Fruit fly (Drosophila melanogaster) whole organism, embryonic: Measurements from ENCODE around the gene CG15368.

ENCODE experiments used
- Atf6 ChIP-seq: fragments of 200-800 bp; sonication (Bioruptor generic); IDR thresholded peaks from 2 replicates; pipeline ENCODE4 v1.3.6; 2022; ENCODE audit warnings: missing biosample characterization, missing genetic modification characterization
- CG10462 ChIP-seq: fragments of 200-800 bp; sonication (Bioruptor generic); optimal IDR thresholded peaks from 2 replicates; lab custom pipeline; 2016; ENCODE audit warnings: missing biosample characterization, missing genetic modification characterization
- CG10959 ChIP-seq: fragments of 200-800 bp; sonication (Bioruptor generic); IDR thresholded peaks from 2 replicates; pipeline ENCODE4 v1.3.6; 2022; ENCODE audit warnings: missing biosample characterization, missing genetic modification characterization
- CG11247 ChIP-seq: fragments of 200-800 bp; sonication (Bioruptor generic); IDR thresholded peaks from 2 replicates; pipeline ENCODE4 v1.3.6; 2022; ENCODE audit warnings: missing biosample characterization, missing genetic modification characterization
- CG11456 ChIP-seq: fragments of 200-800 bp; sonication (Bioruptor generic); IDR thresholded peaks from 3 replicates; pipeline ENCODE4 v1.3.6; 2022; ENCODE audit warnings: missing biosample characterization, missing genetic modification characterization
- CG14050 ChIP-seq: fragments of 200-800 bp; sonication (Bioruptor generic); IDR thresholded peaks from 3 replicates; pipeline ENCODE4 v1.3.6; 2022; ENCODE audit warnings: missing biosample characterization, missing genetic modification characterization
- CG14667 ChIP-seq: fragments of 200-800 bp; sonication (Bioruptor generic); IDR thresholded peaks from 2 replicates; pipeline ENCODE4 v1.3.6; 2022; ENCODE audit warnings: missing biosample characterization, missing genetic modification characterization
- CG14860 ChIP-seq: fragments of 200-800 bp; sonication (Bioruptor generic); IDR thresholded peaks from 3 replicates; pipeline ENCODE4 v1.3.6; 2022; ENCODE audit warnings: missing biosample characterization, missing genetic modification characterization; ENCODE audit not compliant: partially characterized antibody
- CG15011 ChIP-seq: fragments of 200-800 bp; sonication (Bioruptor generic); optimal IDR thresholded peaks from 3 replicates; lab custom pipeline; 2018; ENCODE audit warnings: missing biosample characterization, mild to moderate bottlenecking, missing genetic modification characterization
- CG18011 ChIP-seq: fragments of 200-800 bp; sonication (Bioruptor generic); optimal IDR thresholded peaks from 2 replicates; lab custom pipeline; 2017; ENCODE audit warnings: missing biosample characterization, missing genetic modification characterization, mild to moderate bottlenecking, moderate library complexity, missing genotype
- CG2712 ChIP-seq: fragments of 200-800 bp; optimal IDR thresholded peaks from 3 replicates; lab custom pipeline; 2019; ENCODE audit warnings: missing biosample characterization, mild to moderate bottlenecking, missing genetic modification characterization, moderate library complexity
- CG31441 ChIP-seq: fragments of 200-800 bp; sonication (Bioruptor generic); IDR thresholded peaks from 2 replicates; pipeline ENCODE4 v1.3.6; 2022; ENCODE audit warnings: missing biosample characterization, missing genetic modification characterization
- CG32772 ChIP-seq: fragments of 200-800 bp; sonication (Bioruptor generic); IDR thresholded peaks from 2 replicates; pipeline ENCODE4 v1.3.6; 2022; ENCODE audit warnings: missing biosample characterization, missing genetic modification characterization
- CG4360 ChIP-seq: fragments of 200-800 bp; sonication (Bioruptor generic); IDR thresholded peaks from 2 replicates; pipeline ENCODE4 v1.3.6; 2022; ENCODE audit warnings: missing biosample characterization, missing genetic modification characterization
- CG4820 ChIP-seq: fragments of 200-800 bp; sonication (Bioruptor generic); optimal IDR thresholded peaks from 3 replicates; lab custom pipeline; 2016; ENCODE audit warnings: missing biosample characterization, missing genetic modification characterization
- CG6683 ChIP-seq: fragments of 200-800 bp; sonication (Bioruptor generic); optimal IDR thresholded peaks from 2 replicates; lab custom pipeline; 2017; ENCODE audit warnings: missing biosample characterization, mild to moderate bottlenecking, missing genetic modification characterization, missing genetic modification reagents
- CG8388 ChIP-seq: fragments of 200-800 bp; sonication (Bioruptor generic); optimal IDR thresholded peaks from 2 replicates; lab custom pipeline; 2019; ENCODE audit warnings: missing biosample characterization, mild to moderate bottlenecking, missing genetic modification characterization, moderate library complexity
- CG8478 ChIP-seq: fragments of >200 bp; optimal IDR thresholded peaks from 2 replicates; lab custom pipeline; 2018
- CG9437 ChIP-seq: fragments of 200-800 bp; sonication (Bioruptor generic); optimal IDR thresholded peaks from 2 replicates; lab custom pipeline; 2018; ENCODE audit warnings: missing biosample characterization, mild to moderate bottlenecking, missing genetic modification characterization
- D ChIP-seq, 2 experiments: fragments of 200-800 bp in 1 of 2; fragments of >200 bp in 1 of 2; sonication (Bioruptor generic) in 1 of 2; optimal IDR thresholded peaks; 2 replicates in 1 of 2; 3 replicates in 1 of 2; lab custom pipeline; 2017; ENCODE audit warnings: mild to moderate bottlenecking in 1 of 2, missing biosample characterization in 1 of 2, missing genetic modification characterization in 1 of 2, missing genetic modification reagents in 1 of 2
- Dp ChIP-seq: fragments of 200-800 bp; sonication (Bioruptor generic); optimal IDR thresholded peaks from 2 replicates; lab custom pipeline; 2018; ENCODE audit warnings: missing biosample characterization, mild to moderate bottlenecking, missing genetic modification characterization, moderate library complexity
- Ets97D ChIP-seq: fragments of 200-800 bp; sonication (Bioruptor generic); optimal IDR thresholded peaks from 3 replicates; lab custom pipeline; 2016; ENCODE audit warnings: missing biosample characterization, missing genetic modification characterization
- HmgZ ChIP-seq: fragments of 200-800 bp; sonication (Bioruptor generic); optimal IDR thresholded peaks from 2 replicates; lab custom pipeline; 2018; ENCODE audit warnings: missing biosample characterization, mild to moderate bottlenecking, missing genetic modification characterization
- Hr78 ChIP-seq, 2 experiments: fragments of 200-800 bp in 1 of 2; fragments of >200 bp in 1 of 2; sonication (Bioruptor generic) in 1 of 2; optimal IDR thresholded peaks; 2 replicates each; lab custom pipeline; 2017 to 2019; ENCODE audit warnings: missing biosample characterization in 2 of 2, missing genetic modification characterization in 2 of 2, mild to moderate bottlenecking in 1 of 2, moderate library complexity in 1 of 2
- MBD-R2 ChIP-seq: fragments of 200-800 bp; sonication (Bioruptor generic); IDR thresholded peaks from 2 replicates; pipeline ENCODE4 v1.3.6; 2022; ENCODE audit warnings: missing biosample characterization, missing genetic modification characterization
- Ptx1 ChIP-seq: fragments of 200-800 bp; sonication (Bioruptor generic); IDR thresholded peaks from 2 replicates; pipeline ENCODE4 v1.3.6; 2022; ENCODE audit warnings: missing biosample characterization, missing genetic modification characterization
- Sry-β ChIP-seq: fragments of 200-800 bp; sonication (Bioruptor generic); optimal IDR thresholded peaks from 2 replicates; lab custom pipeline; 2018; ENCODE audit warnings: missing biosample characterization, mild to moderate bottlenecking, missing genetic modification characterization, moderate library complexity
- Stat92E ChIP-seq, 3 experiments: fragments of >200 bp in 2 of 3; fragments of 200-800 bp in 1 of 3; sonication (Bioruptor generic) in 1 of 3; optimal IDR thresholded peaks; 2 replicates each; lab custom pipeline; 2017 to 2019; ENCODE audit warnings: missing biosample characterization in 3 of 3, missing genetic modification characterization in 3 of 3, mild to moderate bottlenecking in 1 of 3, moderate library complexity in 1 of 3
- abd-A ChIP-seq: fragments of 200-800 bp; sonication (Bioruptor generic); optimal IDR thresholded peaks from 3 replicates; lab custom pipeline; 2019; ENCODE audit warnings: missing biosample characterization, mild to moderate bottlenecking, missing genetic modification characterization, moderate library complexity
- az2 ChIP-seq: fragments of 200-800 bp; sonication (Bioruptor generic); optimal IDR thresholded peaks from 3 replicates; lab custom pipeline; 2016; ENCODE audit warnings: missing biosample characterization, missing genetic modification characterization
- bab2 ChIP-seq: fragments of 200-800 bp; sonication (Bioruptor generic); optimal IDR thresholded peaks from 2 replicates; lab custom pipeline; 2016; ENCODE audit warnings: missing biosample characterization, missing genetic modification characterization
- bcd ChIP-seq: fragments of 200-800 bp; sonication (Bioruptor generic); optimal IDR thresholded peaks from 2 replicates; lab custom pipeline; 2017; ENCODE audit warnings: missing biosample characterization, mild to moderate bottlenecking, missing genetic modification characterization
- chinmo ChIP-seq: fragments of 200-800 bp; sonication (Bioruptor generic); IDR thresholded peaks from 4 replicates; pipeline ENCODE4 v1.3.6; 2022; ENCODE audit warnings: missing biosample characterization, missing genetic modification characterization; ENCODE audit not compliant: partially characterized antibody
- chn ChIP-seq: fragments of 200-800 bp; sonication (Bioruptor generic); optimal IDR thresholded peaks from 2 replicates; lab custom pipeline; 2016; ENCODE audit warnings: missing biosample characterization, missing genetic modification characterization
- crc ChIP-seq: fragments of 200-800 bp; sonication (Bioruptor generic); optimal IDR thresholded peaks from 2 replicates; lab custom pipeline; 2016; ENCODE audit warnings: missing biosample characterization, missing genetic modification characterization
- emc ChIP-seq: fragments of 200-800 bp; sonication (Bioruptor generic); optimal IDR thresholded peaks from 2 replicates; lab custom pipeline; 2016; ENCODE audit warnings: missing biosample characterization, missing genetic modification characterization
- fru ChIP-seq: fragments of >200 bp; optimal IDR thresholded peaks from 2 replicates; lab custom pipeline; 2017
- gce ChIP-seq: fragments of 200-800 bp; sonication (Bioruptor generic); IDR thresholded peaks from 3 replicates; pipeline ENCODE4 v1.3.6; 2022; ENCODE audit warnings: missing biosample characterization, missing genetic modification characterization
- grau ChIP-seq: fragments of 200-800 bp; optimal IDR thresholded peaks from 3 replicates; lab custom pipeline; 2019; ENCODE audit warnings: missing biosample characterization, mild to moderate bottlenecking, missing genetic modification characterization, moderate library complexity
- hth ChIP-seq: fragments of >200 bp; optimal IDR thresholded peaks from 2 replicates; lab custom pipeline; 2017; ENCODE audit warnings: inconsistent platforms
- kah ChIP-seq: fragments of 200-800 bp; sonication (Bioruptor generic); optimal IDR thresholded peaks from 2 replicates; lab custom pipeline; 2018; ENCODE audit warnings: missing biosample characterization, mild to moderate bottlenecking, missing genetic modification characterization
- maf-S ChIP-seq: fragments of 200-800 bp; sonication (Bioruptor generic); optimal IDR thresholded peaks from 2 replicates; lab custom pipeline; 2016; ENCODE audit warnings: missing biosample characterization, missing genetic modification characterization
- nerfin-2 ChIP-seq: fragments of 200-800 bp; sonication (Bioruptor generic); IDR thresholded peaks from 2 replicates; pipeline ENCODE4 v1.3.6; 2022; ENCODE audit warnings: missing biosample characterization, missing genetic modification characterization; ENCODE audit not compliant: partially characterized antibody
- nmo ChIP-seq: fragments of 200-800 bp; sonication (Bioruptor generic); optimal IDR thresholded peaks from 2 replicates; lab custom pipeline; 2018; ENCODE audit warnings: missing biosample characterization, mild to moderate bottlenecking, missing genetic modification characterization, moderate library complexity
- rib ChIP-seq: fragments of 200-800 bp; sonication (Bioruptor generic); IDR thresholded peaks from 2 replicates; pipeline ENCODE4 v1.3.6; 2022; ENCODE audit warnings: missing biosample characterization, missing genetic modification characterization
- sc ChIP-seq, 3 experiments: fragments of >200 bp in 2 of 3; fragments of 200-800 bp in 1 of 3; sonication (Bioruptor generic) in 1 of 3; optimal IDR thresholded peaks; 2 replicates in 2 of 3; 3 replicates in 1 of 3; lab custom pipeline; 2017; ENCODE audit warnings: mild to moderate bottlenecking in 1 of 3, missing biosample characterization in 1 of 3, missing genetic modification characterization in 1 of 3, missing genetic modification reagents in 1 of 3
- sens-2 ChIP-seq: fragments of 200-800 bp; sonication (Bioruptor generic); IDR thresholded peaks from 2 replicates; pipeline ENCODE4 v1.3.6; 2022; ENCODE audit warnings: missing biosample characterization, missing genetic modification characterization
- sisA ChIP-seq: fragments of 200-800 bp; sonication (Bioruptor generic); IDR thresholded peaks from 2 replicates; pipeline ENCODE4 v1.3.6; 2022; ENCODE audit warnings: missing biosample characterization, missing genetic modification characterization
- trh ChIP-seq: fragments of 200-800 bp; sonication (Bioruptor generic); optimal IDR thresholded peaks from 2 replicates; lab custom pipeline; 2016; ENCODE audit warnings: missing biosample characterization, missing genetic modification characterization
- unc-4 ChIP-seq: fragments of 200-800 bp; sonication (Bioruptor generic); IDR thresholded peaks from 2 replicates; pipeline ENCODE4 v1.3.6; 2022; ENCODE audit warnings: missing biosample characterization, missing genetic modification characterization; ENCODE audit not compliant: partially characterized antibody

Gene CG15368

dm6 chrX:9250161-9250831, 34.7 kb downstream of the CG15368 start, which contains the start of gene CG17754 (continued):
- no peak for TF ChIP-seq CG18011 (GFP tag; lab: Kevin White, UChicago)
- no peak for TF ChIP-seq grau (tag; lab: Kevin White, UChicago)
- no peak for TF ChIP-seq bab2 (GFP tag; lab: Kevin White, UChicago)
- no peak for TF ChIP-seq CG9437 (GFP tag; lab: Kevin White, UChicago)
- TF ChIP-seq Dp (GFP tag; lab: Kevin White, UChicago), result peak; percentile 33
- TF ChIP-seq sc (optimal IDR thresholded peaks at IDR 0.05; lab: Kevin White, UChicago), result no peak
- TF ChIP-seq sc (GFP tag; optimal IDR thresholded peaks at IDR 0.05; lab: Kevin White, UChicago), result no peak
- TF ChIP-seq Sry-β (GFP tag; lab: Kevin White, UChicago), result no peak
- no peak for TF ChIP-seq maf-S (GFP tag; lab: Kevin White, UChicago)
- no peak for TF ChIP-seq bcd (GFP tag; lab: Kevin White, UChicago)
- TF ChIP-seq CG4360 (GFP tag; lab: Robert Waterston, UW), result no peak
- TF ChIP-seq D (optimal IDR thresholded peaks at IDR 0.05; lab: Kevin White, UChicago), result no peak
- TF ChIP-seq D (GFP tag; optimal IDR thresholded peaks at IDR 0.05; lab: Kevin White, UChicago), result no peak
- TF ChIP-seq CG2712 (tag; lab: Kevin White, UChicago), result peak; percentile 13
- no peak for TF ChIP-seq CG15011 (GFP tag; lab: Kevin White, UChicago)
- TF ChIP-seq trh (GFP tag; lab: Kevin White, UChicago), result no peak
- no peak for TF ChIP-seq CG8388 (GFP tag; lab: Kevin White, UChicago)
- no peak for TF ChIP-seq CG4820
- no peak for TF ChIP-seq CG11456 (GFP tag; lab: Robert Waterston, UW)
- no peak for TF ChIP-seq fru
- no peak for TF ChIP-seq CG31441 (GFP tag; lab: Robert Waterston, UW)
- TF ChIP-seq Ets97D (GFP tag; lab: Kevin White, UChicago), result no peak
- no peak for TF ChIP-seq CG10462 (GFP tag; lab: Kevin White, UChicago)
- TF ChIP-seq gce, result no peak
- TF ChIP-seq CG11247 (GFP tag; lab: Robert Waterston, UW), result no peak
- no peak for TF ChIP-seq nerfin-2 (GFP tag; lab: Robert Waterston, UW)
- TF ChIP-seq chn (GFP tag; lab: Kevin White, UChicago), result no peak
- 0 out of 4 replicates have a peak, but pooled peaks have one; percentile 47 for TF ChIP-seq chinmo (GFP tag; lab: Robert Waterston, UW)
- TF ChIP-seq nmo (GFP tag; lab: Kevin White, UChicago), result no peak
- TF ChIP-seq CG32772, result no peak
- peak; percentile 87 for TF ChIP-seq MBD-R2 (GFP tag; lab: Robert Waterston, UW)
- TF ChIP-seq unc-4 (GFP tag; lab: Robert Waterston, UW), result 0 out of 2 replicates have a peak, but pooled peaks have one; percentile 28
- TF ChIP-seq Stat92E (GFP tag; optimal IDR thresholded peaks at IDR 0.05; lab: Kevin White, UChicago), result no peak
- TF ChIP-seq CG14860, result no peak
- TF ChIP-seq CG6683 (GFP tag; lab: Kevin White, UChicago), result no peak
- TF ChIP-seq HmgZ (tag; lab: Kevin White, UChicago), result peak; percentile 2
- TF ChIP-seq crc (GFP tag; lab: Kevin White, UChicago), result no peak
- no peak for TF ChIP-seq Hr78 (GFP tag; optimal IDR thresholded peaks at IDR 0.05; lab: Kevin White, UChicago)
- TF ChIP-seq az2 (GFP tag; lab: Kevin White, UChicago), result no peak
- no peak for TF ChIP-seq CG10959
- TF ChIP-seq Ptx1, result no peak
- no peak for TF ChIP-seq emc (GFP tag; lab: Kevin White, UChicago)
- TF ChIP-seq CG14667, result no peak
- no peak for TF ChIP-seq CG8478
- no peak for TF ChIP-seq kah (GFP tag; lab: Kevin White, UChicago)
- no peak for TF ChIP-seq Atf6 (GFP tag; lab: Robert Waterston, UW)
- TF ChIP-seq CG14050, result no peak
- TF ChIP-seq abd-A (tag; lab: Kevin White, UChicago), result no peak
- no peak for TF ChIP-seq hth (lab: Kevin White, UChicago)
- no peak for TF ChIP-seq sens-2 (GFP tag; lab: Robert Waterston, UW)
- no peak for TF ChIP-seq sisA (GFP tag; lab: Robert Waterston, UW)
- no peak for TF ChIP-seq rib (GFP tag; lab: Robert Waterston, UW)
